Worm (Caenorhabditis elegans): ENCODE data around the gene glt-6.

glt-6 gene

ce11 chrIV:7499302-7499701 lies 4.1 kb upstream of the glt-6 start:
- no peak for TF ChIP-seq ama-1 (optimal IDR thresholded peaks at IDR 0.05)
- TF ChIP-seq B0310.2 (tag; optimal IDR thresholded peaks at IDR 0.05): no peak
- no peak for TF ChIP-seq ceh-36 (tag; optimal IDR thresholded peaks at IDR 0.05)
- TF ChIP-seq F13C5.2 (tag; optimal IDR thresholded peaks at IDR 0.05): no peak
- no peak for TF ChIP-seq ceh-13 (GFP tag; optimal IDR thresholded peaks at IDR 0.05)
- TF ChIP-seq tbx-11 (GFP tag; IDR thresholded peaks at IDR 0.05): no peak
- TF ChIP-seq aly-1 (tag; optimal IDR thresholded peaks at IDR 0.05): no peak
- TF ChIP-seq ets-7 (tag; optimal IDR thresholded peaks at IDR 0.05): no peak
- no peak for TF ChIP-seq flt-1 (GFP tag; IDR thresholded peaks at IDR 0.05)

- TF ChIP-seq aly-1 (tag; optimal IDR thresholded peaks at IDR 0.05) (no peak), tbx-11 (GFP tag; IDR thresholded peaks at IDR 0.05) (no peak), hmbx-1 (tag; optimal IDR thresholded peaks at IDR 0.05) (no peak), scrt-1 (GFP tag; IDR thresholded peaks at IDR 0.05) (no peak)
Measured at ce11 chrIV:7500924-7501323, 2.5 kb upstream of the glt-6 start.

- TF ChIP-seq sea-1 (GFP tag; conservative IDR thresholded peaks at IDR 0.05): no peak
- no peak for TF ChIP-seq B0310.2 (tag; optimal IDR thresholded peaks at IDR 0.05)
- no peak for TF ChIP-seq hnd-1 (tag; optimal IDR thresholded peaks at IDR 0.05)
- TF ChIP-seq tbx-11 (GFP tag; IDR thresholded peaks at IDR 0.05): no peak
- no peak for TF ChIP-seq aly-1 (tag; optimal IDR thresholded peaks at IDR 0.05)
- no peak for TF ChIP-seq ceh-36 (tag; optimal IDR thresholded peaks at IDR 0.05)
- TF ChIP-seq ets-7 (tag; optimal IDR thresholded peaks at IDR 0.05): no peak
- no peak for TF ChIP-seq ceh-13 (GFP tag; optimal IDR thresholded peaks at IDR 0.05)
- no peak for TF ChIP-seq tra-4 (tag; optimal IDR thresholded peaks at IDR 0.05)
- TF ChIP-seq hmg-4 (GFP tag; optimal IDR thresholded peaks at IDR 0.05): no peak
- no peak for TF ChIP-seq F13C5.2 (tag; optimal IDR thresholded peaks at IDR 0.05)
- TF ChIP-seq ama-1 (optimal IDR thresholded peaks at IDR 0.05): no peak
- TF ChIP-seq tbx-37 (GFP tag; conservative IDR thresholded peaks at IDR 0.05): no peak
- TF ChIP-seq scrt-1 (GFP tag; IDR thresholded peaks at IDR 0.05): no peak
- TF ChIP-seq hmbx-1 (tag; optimal IDR thresholded peaks at IDR 0.05): no peak
- no peak for TF ChIP-seq pes-1 (GFP tag; IDR thresholded peaks at IDR 0.05)
- no peak for TF ChIP-seq flt-1 (GFP tag; IDR thresholded peaks at IDR 0.05)
Measured at ce11 chrIV:7501337-7501736, 2.1 kb upstream of the glt-6 start, which contains the start of gene F55G1.15. TSS of gene F55G1.15 (minus strand) at chrIV:7501437.

ce11 chrIV:7505866-7506488 lies 2.6 kb downstream of the glt-6 start:
- no peak for TF ChIP-seq hmbx-1 (tag; optimal IDR thresholded peaks at IDR 0.05)
- TF ChIP-seq hmg-4 (GFP tag; optimal IDR thresholded peaks at IDR 0.05): no peak
- no peak for TF ChIP-seq scrt-1 (GFP tag; IDR thresholded peaks at IDR 0.05)
- TF ChIP-seq flt-1 (GFP tag; IDR thresholded peaks at IDR 0.05): no peak
- TF ChIP-seq tra-4 (tag; optimal IDR thresholded peaks at IDR 0.05): no peak
- TF ChIP-seq pes-1 (GFP tag; IDR thresholded peaks at IDR 0.05): no peak
- no peak for TF ChIP-seq ets-7 (tag; optimal IDR thresholded peaks at IDR 0.05)

- TF ChIP-seq hmg-4 (GFP tag; optimal IDR thresholded peaks at IDR 0.05) (no peak), ceh-36 (tag; optimal IDR thresholded peaks at IDR 0.05) (no peak), tbx-37 (GFP tag; conservative IDR thresholded peaks at IDR 0.05) (no peak), hmbx-1 (tag; optimal IDR thresholded peaks at IDR 0.05) (no peak), sea-1 (GFP tag; conservative IDR thresholded peaks at IDR 0.05) (no peak), ceh-13 (GFP tag; optimal IDR thresholded peaks at IDR 0.05) (no peak), aly-1 (tag; optimal IDR thresholded peaks at IDR 0.05) (no peak), tbx-11 (GFP tag; IDR thresholded peaks at IDR 0.05) (no peak), B0310.2 (tag; optimal IDR thresholded peaks at IDR 0.05) (no peak), ets-7 (tag; optimal IDR thresholded peaks at IDR 0.05) (no peak), flt-1 (GFP tag; IDR thresholded peaks at IDR 0.05) (no peak), tra-4 (tag; optimal IDR thresholded peaks at IDR 0.05) (no peak), hnd-1 (tag; optimal IDR thresholded peaks at IDR 0.05) (no peak), F13C5.2 (tag; optimal IDR thresholded peaks at IDR 0.05) (no peak), scrt-1 (GFP tag; IDR thresholded peaks at IDR 0.05) (no peak), pes-1 (GFP tag; IDR thresholded peaks at IDR 0.05) (no peak), ama-1 (optimal IDR thresholded peaks at IDR 0.05) (no peak)
Measured at ce11 chrIV:7506711-7507110, 3.3 kb downstream of the glt-6 start.

- no peak for TF ChIP-seq hmg-4 (GFP tag; optimal IDR thresholded peaks at IDR 0.05)
- no peak for TF ChIP-seq hnd-1 (tag; optimal IDR thresholded peaks at IDR 0.05)
- TF ChIP-seq B0310.2 (tag; optimal IDR thresholded peaks at IDR 0.05): no peak
- TF ChIP-seq pes-1 (GFP tag; IDR thresholded peaks at IDR 0.05): no peak
- TF ChIP-seq aly-1 (tag; optimal IDR thresholded peaks at IDR 0.05): no peak
- no peak for TF ChIP-seq ama-1 (optimal IDR thresholded peaks at IDR 0.05)
- TF ChIP-seq ets-7 (tag; optimal IDR thresholded peaks at IDR 0.05): no peak
- no peak for TF ChIP-seq ceh-13 (GFP tag; optimal IDR thresholded peaks at IDR 0.05)
- no peak for TF ChIP-seq F13C5.2 (tag; optimal IDR thresholded peaks at IDR 0.05)
- no peak for TF ChIP-seq tra-4 (tag; optimal IDR thresholded peaks at IDR 0.05)
Measured at ce11 chrIV:7507305-7507704, 3.9 kb downstream of the glt-6 start.

ce11 chrIV:7507841-7508509 lies 4.6 kb downstream of the glt-6 start, which contains the start of the genes vdac-1 and R05G6.5:
TSS of gene vdac-1 (minus strand) at chrIV:7507891.
TSS of gene R05G6.5 (plus strand) at chrIV:7508367.
- TF ChIP-seq hmbx-1 (tag; optimal IDR thresholded peaks at IDR 0.05) (no peak), ceh-13 (GFP tag; optimal IDR thresholded peaks at IDR 0.05) (no peak), aly-1 (tag; optimal IDR thresholded peaks at IDR 0.05) (no peak), ceh-36 (tag; optimal IDR thresholded peaks at IDR 0.05) (no peak), F13C5.2 (tag; optimal IDR thresholded peaks at IDR 0.05) (no peak), ets-7 (tag; optimal IDR thresholded peaks at IDR 0.05) (no peak), sea-1 (GFP tag; conservative IDR thresholded peaks at IDR 0.05) (no peak), tbx-37 (GFP tag; conservative IDR thresholded peaks at IDR 0.05) (no peak), hmg-4 (GFP tag; optimal IDR thresholded peaks at IDR 0.05) (no peak), hnd-1 (tag; optimal IDR thresholded peaks at IDR 0.05) (no peak), scrt-1 (GFP tag; IDR thresholded peaks at IDR 0.05) (no peak), B0310.2 (tag; optimal IDR thresholded peaks at IDR 0.05) (no peak), tbx-11 (GFP tag; IDR thresholded peaks at IDR 0.05) (no peak), flt-1 (GFP tag; IDR thresholded peaks at IDR 0.05) (no peak), pes-1 (GFP tag; IDR thresholded peaks at IDR 0.05) (no peak), tra-4 (tag; optimal IDR thresholded peaks at IDR 0.05) (no peak)

Measured in whole organism, early embryonic.